Worm (Caenorhabditis elegans): ENCODE measurements around the gene ent-2.

The ent-2 gene

ce11 chrX:15610527-15611091, 9.7 kb downstream of the ent-2 start (continued):
- peak; percentile 78 for TF ChIP-seq nhr-71 (tag; optimal IDR thresholded peaks at IDR 0.05)
- peak; percentile 45 for TF ChIP-seq mep-1 (tag; optimal IDR thresholded peaks at IDR 0.05)
- no peak for TF ChIP-seq ceh-63 (GFP tag; optimal IDR thresholded peaks at IDR 0.05)
- no peak for TF ChIP-seq aha-1 (tag; optimal IDR thresholded peaks at IDR 0.05)
- TF ChIP-seq unc-30 (tag; optimal IDR thresholded peaks at IDR 0.05): no peak
- peak; percentile 38 to 50 for TF ChIP-seq lsy-2 (tag; optimal IDR thresholded peaks at IDR 0.05)
- TF ChIP-seq efl-3 (GFP tag; optimal IDR thresholded peaks at IDR 0.05): no peak
- no peak for TF ChIP-seq lin-39 (tag; optimal IDR thresholded peaks at IDR 0.05)
- TF ChIP-seq nhr-20 (tag; optimal IDR thresholded peaks at IDR 0.05): peak; percentile 76
- TF ChIP-seq zag-1 (tag; optimal IDR thresholded peaks at IDR 0.05): no peak
- TF ChIP-seq fkh-8 (tag; optimal IDR thresholded peaks at IDR 0.05): peak; percentile 72
- TF ChIP-seq lin-15B (tag; optimal IDR thresholded peaks at IDR 0.05): no peak
- TF ChIP-seq hpl-2 (GFP tag; optimal IDR thresholded peaks at IDR 0.05): peak; percentile 84
- TF ChIP-seq elt-2 (tag; optimal IDR thresholded peaks at IDR 0.05): peak; percentile 99
- no peak for TF ChIP-seq fos-1 (tag; optimal IDR thresholded peaks at IDR 0.05)
- TF ChIP-seq nhr-85 (tag): peak; percentile 18

DNA sequence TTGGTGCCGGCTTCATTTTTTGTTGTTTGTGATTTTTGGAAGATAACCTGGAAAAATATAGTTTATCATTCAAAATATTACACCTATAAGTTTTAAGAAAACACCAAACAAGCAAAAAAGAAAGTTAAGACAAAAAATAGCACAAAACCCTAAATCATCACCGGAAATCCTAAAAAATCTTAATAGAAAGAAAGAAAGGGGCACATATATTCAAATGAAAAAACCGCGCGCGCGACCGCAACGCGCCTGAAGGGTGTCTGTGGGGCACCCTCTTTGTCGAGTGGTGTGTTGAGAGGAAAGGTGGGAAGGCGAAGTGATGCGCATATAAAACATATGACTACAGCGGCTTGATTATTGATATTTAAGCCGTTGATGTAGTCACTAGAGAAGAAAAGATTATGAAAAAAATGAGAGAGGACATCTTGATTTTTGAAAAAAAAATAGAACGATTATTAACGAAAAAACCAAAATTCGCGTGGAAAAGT, 12.9 kb downstream of the ent-2 start, which contains the start of gene K09E9.3:
K09E9.3 (minus strand) TSS at position 51 of the 485 bp plus-strand sequence.
- TF ChIP-seq ceh-63 (GFP tag; optimal IDR thresholded peaks at IDR 0.05) (no peak), mep-1 (tag; optimal IDR thresholded peaks at IDR 0.05) (peak; percentile 9), lin-15B (tag; optimal IDR thresholded peaks at IDR 0.05) (no peak), ceh-82 (tag; optimal IDR thresholded peaks at IDR 0.05) (no peak), lin-14 (GFP tag; optimal IDR thresholded peaks at IDR 0.05) (peak; percentile 14), skn-1 (tag; optimal IDR thresholded peaks at IDR 0.05) (peak; percentile 16), ceh-90 (tag; optimal IDR thresholded peaks at IDR 0.05) (no peak), nhr-47 (tag; optimal IDR thresholded peaks at IDR 0.05) (peak; percentile 24), jun-1 (tag; optimal IDR thresholded peaks at IDR 0.05) (no peak), nhr-11 (tag; optimal IDR thresholded peaks at IDR 0.05) (no peak), fkh-8 (tag; optimal IDR thresholded peaks at IDR 0.05) (peak; percentile 12), nhr-71 (tag; optimal IDR thresholded peaks at IDR 0.05) (peak; percentile 14), snu-23 (GFP tag; optimal IDR thresholded peaks at IDR 0.05) (peak; percentile 14), C04F5.9 (tag; optimal IDR thresholded peaks at IDR 0.05) (no peak), lin-35 (GFP tag; optimal IDR thresholded peaks at IDR 0.05) (peak in 1 of 2 experiments; percentile 11), aly-2 (tag; optimal IDR thresholded peaks at IDR 0.05) (no peak), nhr-20 (tag; optimal IDR thresholded peaks at IDR 0.05) (peak; percentile 17), dsc-1 (tag; optimal IDR thresholded peaks at IDR 0.05) (peak; percentile 28), ztf-11 (tag; optimal IDR thresholded peaks at IDR 0.05) (no peak), alr-1 (tag; optimal IDR thresholded peaks at IDR 0.05; ENCODE audit: borderline replicate concordance) (no peak), nhr-84 (tag; optimal IDR thresholded peaks at IDR 0.05) (no peak), lsy-2 (tag; optimal IDR thresholded peaks at IDR 0.05) (peak in 1 of 2 experiments; percentile 16), blmp-1 (tag; optimal IDR thresholded peaks at IDR 0.05) (no peak), pag-3 (tag; optimal IDR thresholded peaks at IDR 0.05; ENCODE audit: borderline replicate concordance, insufficient read depth) (no peak)

DNA sequence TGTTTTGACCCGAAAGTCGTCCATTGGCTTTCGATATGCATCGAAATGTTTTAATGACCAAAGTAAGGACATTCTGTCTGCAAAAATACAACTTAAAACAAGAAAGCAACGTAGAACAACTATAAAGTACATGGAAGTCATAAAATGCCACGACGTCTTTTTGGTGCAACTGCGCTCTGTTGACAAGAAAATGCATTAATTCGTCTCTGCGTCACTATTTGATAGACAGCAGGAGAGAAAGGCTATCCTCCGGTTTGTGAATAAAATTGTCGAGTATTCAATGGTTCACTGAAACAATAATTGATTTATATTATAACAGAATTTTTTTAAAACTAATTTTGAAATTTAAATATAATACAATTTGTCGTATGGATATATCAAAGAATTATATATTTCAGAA, 15.6 kb downstream of the ent-2 start, which contains the start of gene ergi-3:
ergi-3 (minus strand) TSS at position 311 of the 400 bp plus-strand sequence.
- TF ChIP-seq fos-1 (tag; optimal IDR thresholded peaks at IDR 0.05) (peak; percentile 28), ets-5 (GFP tag; IDR thresholded peaks at IDR 0.05) (no peak), pax-3 (tag; optimal IDR thresholded peaks at IDR 0.05) (no peak), zag-1 (tag; optimal IDR thresholded peaks at IDR 0.05) (peak; percentile 12), jun-1 (tag; optimal IDR thresholded peaks at IDR 0.05) (peak; percentile 5), lin-15B (tag; optimal IDR thresholded peaks at IDR 0.05) (peak; percentile 58), nhr-84 (tag; optimal IDR thresholded peaks at IDR 0.05) (peak; percentile 29), efl-3 (GFP tag; optimal IDR thresholded peaks at IDR 0.05) (no peak), nhr-19 (GFP tag; conservative IDR thresholded peaks at IDR 0.05) (0 out of 2 replicates have a peak, but pooled peaks have one; percentile 16), dsc-1 (tag; optimal IDR thresholded peaks at IDR 0.05) (peak; percentile 46), mef-2 (tag; optimal IDR thresholded peaks at IDR 0.05) (no peak), skn-1 (tag; optimal IDR thresholded peaks at IDR 0.05) (peak; percentile 40), nhr-77 (tag; optimal IDR thresholded peaks at IDR 0.05) (peak; percentile 12), fkh-8 (tag; optimal IDR thresholded peaks at IDR 0.05) (peak; percentile 15), nhr-47 (tag; optimal IDR thresholded peaks at IDR 0.05) (peak; percentile 54), lir-3 (tag; optimal IDR thresholded peaks at IDR 0.05; ENCODE audit: poor library complexity) (no peak), mab-9 (GFP tag; IDR thresholded peaks at IDR 0.05) (no peak), efl-1 (optimal IDR thresholded peaks at IDR 0.05) (peak; percentile 34 to 51), efl-1 (GFP tag; optimal IDR thresholded peaks at IDR 0.05 in 1 of 2) (peak; percentile 9 to 77), hlh-17 (GFP tag; optimal IDR thresholded peaks at IDR 0.05; ENCODE audit: borderline replicate concordance) (no peak), nhr-71 (tag; optimal IDR thresholded peaks at IDR 0.05) (peak; percentile 67), lin-35 (GFP tag; optimal IDR thresholded peaks at IDR 0.05) (peak; percentile 49 to 78), nhr-20 (tag; optimal IDR thresholded peaks at IDR 0.05) (peak; percentile 64), ceh-82 (tag; optimal IDR thresholded peaks at IDR 0.05) (peak in 2 of 3 experiments; percentile 1 to 79), tbx-2 (tag; optimal IDR thresholded peaks at IDR 0.05) (peak; percentile 30), lsy-2 (tag; optimal IDR thresholded peaks at IDR 0.05) (peak; percentile 47 to 82), tlp-1 (tag; optimal IDR thresholded peaks at IDR 0.05) (no peak)

Data from whole organism, L1 larva.